Fruit fly (Drosophila melanogaster) whole organism, pupa: Measurements from ENCODE around the gene CG8142.

ENCODE experiments used
- CG8159 ChIP-seq: fragments of 200-800 bp; sonication (Bioruptor generic); optimal IDR thresholded peaks from 3 replicates; lab custom pipeline; 2018; ENCODE audit warnings: missing biosample characterization, mild to moderate bottlenecking, missing genetic modification characterization, moderate library complexity
- Ets98B ChIP-seq: fragments of 200-800 bp; sonication (Bioruptor generic); IDR thresholded peaks from 2 replicates; pipeline ENCODE4 v1.3.6; 2022; ENCODE audit warnings: missing biosample characterization, missing genetic modification characterization

The CG8142 gene

dm6 chrX:17799070-17799802 is 45.3 kb downstream of the CG8142 start:
- no peak for TF ChIP-seq CG8159
- no peak for TF ChIP-seq Ets98B (GFP tag; lab: Robert Waterston, UW)
